Worm (Caenorhabditis elegans): ENCODE data around the gene Y39G8B.13.

DNA sequence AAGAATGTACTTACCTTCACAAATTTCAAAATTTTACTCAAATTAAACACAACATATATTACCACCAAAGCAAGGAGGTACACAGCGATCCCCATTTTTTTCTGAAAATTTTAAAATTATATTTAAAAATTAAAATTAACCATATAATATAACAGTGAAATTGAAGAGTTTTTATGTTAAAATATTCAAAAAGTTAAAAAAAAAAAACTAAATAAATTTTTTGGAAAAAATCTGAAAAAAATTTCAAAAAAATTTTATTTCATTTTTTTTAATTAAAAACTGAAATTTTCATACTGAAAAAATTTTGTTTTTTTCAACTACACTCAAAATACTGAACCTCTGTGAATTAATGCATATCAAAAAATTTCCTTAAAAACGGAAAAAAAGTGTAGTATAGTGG is 34.0 kb upstream of the Y39G8B.13 start, which contains the start of gene cyp-37A1:
- TF ChIP-seq him-1 (tag; optimal IDR thresholded peaks at IDR 0.05) (no peak), dao-5 (tag; optimal IDR thresholded peaks at IDR 0.05) (no peak)
